Worm (Caenorhabditis elegans) whole organism, L2 larva: Measurements from ENCODE around the gene F47B7.2.

Experiments
- F13H6.1 ChIP-seq: sonication (generic microtip); optimal IDR thresholded peaks from 2 replicates; lab custom pipeline; 2016; ENCODE audit warnings: missing genetic modification characterization, missing compliant biosample characterization
- Y55F3AM.14 ChIP-seq: fragments of 200-800 bp; sonication (Bioruptor generic); optimal IDR thresholded peaks from 2 replicates; lab custom pipeline; 2018; ENCODE audit warnings: mild to moderate bottlenecking, missing genetic modification characterization, missing compliant biosample characterization
- aly-2 ChIP-seq: fragments of 150-350 bp; optimal IDR thresholded peaks from 2 replicates; lab custom pipeline; 2014; ENCODE audit warnings: missing biosample characterization, missing genetic modification characterization
- fos-1 ChIP-seq: fragments of 150-350 bp; optimal IDR thresholded peaks from 2 replicates; lab custom pipeline; 2014; ENCODE audit warnings: missing biosample characterization, missing genetic modification characterization
- mab-5 ChIP-seq: fragments of 150-350 bp; optimal IDR thresholded peaks from 2 replicates; lab custom pipeline; 2014; ENCODE audit warnings: missing biosample characterization, missing genetic modification characterization
- nhr-21 ChIP-seq: fragments of 150-350 bp; optimal IDR thresholded peaks from 2 replicates; lab custom pipeline; 2014; ENCODE audit warnings: missing biosample characterization, missing genetic modification characterization
- nhr-237 ChIP-seq: fragments of 150-350 bp; optimal IDR thresholded peaks from 2 replicates; lab custom pipeline; 2014; ENCODE audit warnings: missing biosample characterization, missing genetic modification characterization
- unc-39 ChIP-seq: fragments of 150-350 bp; optimal IDR thresholded peaks from 2 replicates; lab custom pipeline; 2014; ENCODE audit warnings: missing biosample characterization, missing genetic modification characterization
- zag-1 ChIP-seq: fragments of 150-350 bp; optimal IDR thresholded peaks from 2 replicates; lab custom pipeline; 2014; ENCODE audit warnings: missing biosample characterization, missing genetic modification characterization
- ztf-1 ChIP-seq: fragments of 200-800 bp; sonication (Bioruptor generic); conservative IDR thresholded peaks from 2 replicates; pipeline ENCODE4 v1.3.6; 2022; ENCODE audit warnings: missing genetic modification characterization, missing compliant biosample characterization
- ztf-11 ChIP-seq: sonication (generic microtip); optimal IDR thresholded peaks from 2 replicates; lab custom pipeline; 2017; ENCODE audit warnings: missing biosample characterization, missing genetic modification characterization

ce11 chrX:3793389-3793788 lies 20.8 kb downstream of the F47B7.2 start:
- TF ChIP-seq fos-1 (tag; lab: Kevin White, UChicago), result peak; percentile 14
- TF ChIP-seq nhr-237, result no peak
- no peak for TF ChIP-seq zag-1 (tag; lab: Kevin White, UChicago)
- TF ChIP-seq F13H6.1, result no peak
- TF ChIP-seq ztf-1 (GFP tag; lab: Robert Waterston, UW), result no peak
- no peak for TF ChIP-seq aly-2 (tag; lab: Kevin White, UChicago)
- no peak for TF ChIP-seq ztf-11
- TF ChIP-seq unc-39 (tag; lab: Kevin White, UChicago), result no peak
- TF ChIP-seq mab-5 (tag; lab: Kevin White, UChicago), result no peak
- no peak for TF ChIP-seq nhr-21 (tag; lab: Kevin White, UChicago)
- no peak for TF ChIP-seq Y55F3AM.14 (GFP tag; lab: Kevin White, UChicago)
